Worm (Caenorhabditis elegans): ENCODE measurements around the gene sas-4.
"Not testable (repeated sequence)": the region's sequence is repeated elsewhere in the genome, so short reads cannot be mapped to it uniquely, and the experiment has no call there.

DNA sequence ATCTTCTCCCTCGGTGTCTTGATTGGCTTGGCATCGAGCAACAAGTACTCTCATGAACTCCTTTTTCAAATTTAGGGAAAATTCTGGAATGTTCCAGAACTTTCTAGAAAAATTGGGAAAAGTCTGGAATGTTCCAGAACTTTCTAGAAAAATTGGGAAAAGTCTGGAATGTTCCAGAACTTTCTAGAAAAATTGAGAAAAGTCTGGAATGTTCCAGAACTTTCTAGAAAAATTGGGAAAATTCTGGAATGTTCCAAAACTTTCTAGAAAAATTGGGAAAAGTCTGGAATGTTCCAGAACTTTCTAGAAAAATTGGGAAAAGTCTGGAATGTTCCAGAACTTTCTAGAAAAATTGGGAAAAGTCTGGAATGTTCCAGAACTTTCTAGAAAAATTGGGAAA, 25.9 kb upstream of the sas-4 start, which contains the start of gene ZC262.7:
- TF ChIP-seq F13C5.2 (tag; optimal IDR thresholded peaks at IDR 0.05); hmg-4 (GFP tag; optimal IDR thresholded peaks at IDR 0.05); hmbx-1 (tag; optimal IDR thresholded peaks at IDR 0.05); ama-1 (optimal IDR thresholded peaks at IDR 0.05); tra-4 (tag; optimal IDR thresholded peaks at IDR 0.05); hnd-1 (tag; optimal IDR thresholded peaks at IDR 0.05); scrt-1 (GFP tag; IDR thresholded peaks at IDR 0.05); flt-1 (GFP tag; IDR thresholded peaks at IDR 0.05); sea-1 (GFP tag; conservative IDR thresholded peaks at IDR 0.05): not testable (repeated sequence)
